Worm (Caenorhabditis elegans) whole organism, L1 larva: Measurements from ENCODE around the gene gck-1.

ENCODE experiments used
- C04F5.9 ChIP-seq: sonication (generic microtip); optimal IDR thresholded peaks from 2 replicates; lab custom pipeline; 2016; ENCODE audit warnings: missing genetic modification characterization, missing compliant biosample characterization
- C34B4.2 ChIP-seq: sonication (generic microtip); optimal IDR thresholded peaks from 2 replicates; lab custom pipeline; 2017; ENCODE audit warnings: mild to moderate bottlenecking, missing genetic modification characterization, missing compliant biosample characterization
- aha-1 ChIP-seq: fragments of 150-350 bp; optimal IDR thresholded peaks from 2 replicates; lab custom pipeline; 2014; ENCODE audit warnings: missing biosample characterization, missing genetic modification characterization
- aly-2 ChIP-seq: fragments of 150-350 bp; optimal IDR thresholded peaks from 2 replicates; lab custom pipeline; 2014; ENCODE audit warnings: missing biosample characterization, missing genetic modification characterization
- ama-1 ChIP-seq: fragments of 150-350 bp; optimal IDR thresholded peaks from 2 replicates; lab custom pipeline; 2014
- blmp-1 ChIP-seq: fragments of 150-350 bp; optimal IDR thresholded peaks from 2 replicates; lab custom pipeline; 2014; ENCODE audit warnings: missing biosample characterization, missing genetic modification characterization
- ceh-63 ChIP-seq: fragments of 200-800 bp; sonication (Bioruptor generic); optimal IDR thresholded peaks from 2 replicates; lab custom pipeline; 2018; ENCODE audit warnings: mild to moderate bottlenecking, missing genetic modification characterization, missing compliant biosample characterization
- ceh-8 ChIP-seq: fragments of 200-800 bp; sonication (Bioruptor generic); optimal IDR thresholded peaks from 2 replicates; lab custom pipeline; 2018; ENCODE audit warnings: mild to moderate bottlenecking, missing genetic modification characterization, moderate library complexity, missing compliant biosample characterization
- ceh-82 ChIP-seq, 3 experiments: fragments of 150-350 bp in 1 of 3; sonication (generic microtip) in 2 of 3; optimal IDR thresholded peaks; 2 replicates each; lab custom pipeline; 2014 to 2017; ENCODE audit warnings: missing biosample characterization in 3 of 3, missing genetic modification characterization in 3 of 3
- efl-3 ChIP-seq: fragments of 200-800 bp; sonication (Bioruptor generic); optimal IDR thresholded peaks from 2 replicates; lab custom pipeline; 2018; ENCODE audit warnings: mild to moderate bottlenecking, missing genetic modification characterization, missing compliant biosample characterization
- egl-27 ChIP-seq, 2 experiments: fragments of 150-350 bp in 1 of 2; sonication (generic microtip); optimal IDR thresholded peaks; 3 replicates each; lab custom pipeline; 2017 to 2018; ENCODE audit warnings: missing biosample characterization in 2 of 2, missing genetic modification characterization in 2 of 2, missing genetic modification reagents in 2 of 2
- elt-2 ChIP-seq: sonication (generic microtip); optimal IDR thresholded peaks from 2 replicates; lab custom pipeline; 2016; ENCODE audit warnings: missing genetic modification characterization, mild to moderate bottlenecking, inconsistent platforms, missing compliant biosample characterization, missing genetic modification reagents
- ets-5 ChIP-seq: fragments of 200-800 bp; sonication (Bioruptor generic); IDR thresholded peaks from 2 replicates; pipeline ENCODE4 v1.3.6; 2022; ENCODE audit warnings: missing genetic modification characterization, missing compliant biosample characterization
- fkh-8 ChIP-seq: sonication (generic microtip); optimal IDR thresholded peaks from 2 replicates; lab custom pipeline; 2016; ENCODE audit warnings: mild to moderate bottlenecking, missing genetic modification characterization, missing compliant biosample characterization
- fos-1 ChIP-seq: fragments of 150-350 bp; optimal IDR thresholded peaks from 2 replicates; lab custom pipeline; 2014; ENCODE audit warnings: missing biosample characterization, missing genetic modification characterization
- grh-1 ChIP-seq: fragments of 200-800 bp; sonication (Bioruptor generic); IDR thresholded peaks from 2 replicates; pipeline ENCODE4 v1.3.6; 2022; ENCODE audit warnings: missing genetic modification reagents, missing genetic modification characterization, missing compliant biosample characterization
- hpl-2 ChIP-seq: fragments of 150-350 bp; optimal IDR thresholded peaks from 2 replicates; lab custom pipeline; 2014; ENCODE audit warnings: missing biosample characterization, missing genetic modification reagents, missing genetic modification characterization
- irx-1 ChIP-seq: sonication (generic microtip); optimal IDR thresholded peaks from 2 replicates; lab custom pipeline; 2016; ENCODE audit warnings: missing genetic modification characterization, missing compliant biosample characterization
- isw-1 ChIP-seq: fragments of 200-800 bp; sonication (Bioruptor generic); IDR thresholded peaks from 2 replicates; pipeline ENCODE4 v1.3.6; 2022; ENCODE audit warnings: missing genetic modification characterization, missing compliant biosample characterization
- jun-1 ChIP-seq: fragments of 150-350 bp; optimal IDR thresholded peaks from 2 replicates; lab custom pipeline; 2014; ENCODE audit warnings: missing biosample characterization, missing genetic modification reagents, missing genetic modification characterization
- lin-13 ChIP-seq: fragments of 150-350 bp; optimal IDR thresholded peaks from 2 replicates; lab custom pipeline; 2014; ENCODE audit warnings: missing biosample characterization, missing genetic modification reagents, missing genetic modification characterization
- lin-14 ChIP-seq: fragments of 200-800 bp; sonication (Bioruptor generic); optimal IDR thresholded peaks from 2 replicates; lab custom pipeline; 2018; ENCODE audit warnings: mild to moderate bottlenecking, missing genetic modification characterization, moderate library complexity, missing compliant biosample characterization
- lin-15B ChIP-seq: fragments of 150-350 bp; sonication (generic microtip); optimal IDR thresholded peaks from 3 replicates; lab custom pipeline; 2014; ENCODE audit warnings: missing biosample characterization, missing genetic modification characterization
- lin-35 ChIP-seq, 2 experiments: fragments of 150-350 bp; optimal IDR thresholded peaks; 2 replicates each; lab custom pipeline; 2014; ENCODE audit warnings: missing biosample characterization in 2 of 2, missing genetic modification characterization in 2 of 2, missing genetic modification reagents in 2 of 2
- lin-39 ChIP-seq: fragments of 150-350 bp; optimal IDR thresholded peaks from 2 replicates; lab custom pipeline; 2014; ENCODE audit warnings: missing biosample characterization, missing genetic modification reagents, missing genetic modification characterization
- lsy-2 ChIP-seq, 2 experiments: fragments of 150-350 bp; optimal IDR thresholded peaks; 2 replicates each; lab custom pipeline; 2014; ENCODE audit warnings: missing biosample characterization in 2 of 2, missing genetic modification characterization in 2 of 2
- mab-9 ChIP-seq: fragments of 200-800 bp; sonication (Bioruptor generic); IDR thresholded peaks from 2 replicates; pipeline ENCODE4 v1.3.6; 2022; ENCODE audit warnings: missing genetic modification reagents, missing genetic modification characterization, missing compliant biosample characterization
- mdl-1 ChIP-seq, 2 experiments: fragments of 150-350 bp; optimal IDR thresholded peaks; 2 replicates each; lab custom pipeline; 2014 to 2017; ENCODE audit warnings: missing biosample characterization in 2 of 2, missing genetic modification characterization in 2 of 2, inconsistent platforms in 1 of 2
- mep-1 ChIP-seq: fragments of 150-350 bp; optimal IDR thresholded peaks from 2 replicates; lab custom pipeline; 2014; ENCODE audit warnings: missing biosample characterization, missing genetic modification characterization
- nhr-19 ChIP-seq: fragments of 200-800 bp; sonication (Bioruptor generic); conservative IDR thresholded peaks from 2 replicates; pipeline ENCODE4 v1.3.6; 2022; ENCODE audit warnings: missing genetic modification characterization, missing compliant biosample characterization
- nhr-20 ChIP-seq: sonication (generic microtip); optimal IDR thresholded peaks from 2 replicates; lab custom pipeline; 2016; ENCODE audit warnings: mild to moderate bottlenecking, missing genetic modification characterization, missing compliant biosample characterization
- nhr-71 ChIP-seq: sonication (generic microtip); optimal IDR thresholded peaks from 2 replicates; lab custom pipeline; 2016; ENCODE audit warnings: mild to moderate bottlenecking, missing genetic modification characterization, moderate library complexity, missing compliant biosample characterization
- nhr-76 ChIP-seq: sonication (generic microtip); optimal IDR thresholded peaks from 2 replicates; lab custom pipeline; 2017; ENCODE audit warnings: missing biosample characterization, missing genetic modification characterization
- nhr-77 ChIP-seq: fragments of 150-350 bp; optimal IDR thresholded peaks from 2 replicates; lab custom pipeline; 2014; ENCODE audit warnings: missing biosample characterization, missing genetic modification characterization
- nhr-84 ChIP-seq: sonication (generic microtip); optimal IDR thresholded peaks from 2 replicates; lab custom pipeline; 2017; ENCODE audit warnings: missing biosample characterization, missing genetic modification characterization
- nhr-85 ChIP-seq: sonication (generic microtip); peaks from one replicate; lab custom pipeline; 2016; ENCODE audit warnings: missing genetic modification characterization, inconsistent platforms, missing compliant biosample characterization
- nhr-90 ChIP-seq: sonication (generic microtip); optimal IDR thresholded peaks from 2 replicates; lab custom pipeline; 2016; ENCODE audit warnings: mild to moderate bottlenecking, missing genetic modification characterization, missing compliant biosample characterization; ENCODE audit not compliant: poor library complexity
- pag-3 ChIP-seq: sonication (generic microtip); optimal IDR thresholded peaks from 2 replicates; lab custom pipeline; 2017; ENCODE audit warnings: missing genetic modification characterization, mild to moderate bottlenecking, missing compliant biosample characterization, antibody characterized with exemption, borderline replicate concordance; ENCODE audit not compliant: insufficient read depth
- pqm-1 ChIP-seq: sonication (generic microtip); optimal IDR thresholded peaks from 3 replicates; lab custom pipeline; 2017; ENCODE audit warnings: missing biosample characterization, missing genetic modification characterization
- skn-1 ChIP-seq: fragments of 150-350 bp; optimal IDR thresholded peaks from 2 replicates; lab custom pipeline; 2014; ENCODE audit warnings: missing biosample characterization, missing genetic modification characterization
- snpc-4 ChIP-seq: fragments of 150-350 bp; optimal IDR thresholded peaks from 2 replicates; lab custom pipeline; 2014; ENCODE audit warnings: missing biosample characterization, missing genetic modification characterization
- sptf-1 ChIP-seq: fragments of 150-350 bp; optimal IDR thresholded peaks from 2 replicates; lab custom pipeline; 2014; ENCODE audit warnings: missing biosample characterization, missing genetic modification characterization
- sup-37 ChIP-seq: fragments of 200-800 bp; sonication (Bioruptor generic); optimal IDR thresholded peaks from 2 replicates; lab custom pipeline; 2018; ENCODE audit warnings: mild to moderate bottlenecking, missing genetic modification characterization, missing compliant biosample characterization
- tbx-2 ChIP-seq: sonication (generic microtip); optimal IDR thresholded peaks from 2 replicates; lab custom pipeline; 2016; ENCODE audit warnings: missing genetic modification characterization, missing compliant biosample characterization
- tlp-1 ChIP-seq: fragments of 150-350 bp; optimal IDR thresholded peaks from 2 replicates; lab custom pipeline; 2014; ENCODE audit warnings: missing biosample characterization, missing genetic modification characterization
- unc-130 ChIP-seq: fragments of 150-350 bp; optimal IDR thresholded peaks from 2 replicates; lab custom pipeline; 2017; ENCODE audit warnings: missing biosample characterization, missing genetic modification characterization, inconsistent platforms
- unc-30 ChIP-seq: sonication (generic microtip); optimal IDR thresholded peaks from 2 replicates; lab custom pipeline; 2017; ENCODE audit warnings: missing biosample characterization, missing genetic modification characterization
- unc-98 ChIP-seq: fragments of 200-800 bp; sonication (Bioruptor generic); IDR thresholded peaks from 2 replicates; pipeline ENCODE4 v1.3.6; 2022; ENCODE audit warnings: missing genetic modification characterization, missing compliant biosample characterization
- zag-1 ChIP-seq: fragments of 150-350 bp; optimal IDR thresholded peaks from 2 replicates; lab custom pipeline; 2014; ENCODE audit warnings: missing biosample characterization, missing genetic modification characterization
- ztf-11 ChIP-seq, 2 experiments: sonication (generic microtip); optimal IDR thresholded peaks; 2 replicates each; lab custom pipeline; 2016 to 2017; ENCODE audit warnings: missing genetic modification characterization in 2 of 2, missing biosample characterization in 1 of 2, missing compliant biosample characterization in 1 of 2

The gck-1 gene

DNA sequence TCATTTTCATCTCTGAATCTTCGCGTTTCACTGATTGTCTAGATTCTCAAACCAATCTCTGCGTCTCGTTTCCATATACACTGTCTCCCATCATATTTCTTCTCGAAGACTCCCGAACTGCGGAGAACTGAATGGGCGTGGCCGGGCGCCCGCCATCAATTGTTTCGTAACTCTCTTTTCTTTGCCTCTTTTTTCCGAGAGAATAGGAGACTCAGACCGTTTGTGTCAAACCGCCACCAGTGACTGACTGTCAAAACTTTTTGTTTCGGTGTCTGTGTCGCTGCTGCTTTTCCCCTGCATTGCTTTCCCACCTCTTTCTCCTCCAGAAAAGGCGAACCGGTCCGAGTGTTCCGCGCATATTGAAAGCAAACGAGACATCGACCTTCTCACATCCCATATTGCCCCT is 11.4 kb upstream of the gck-1 start, which contains the start of gene unc-23 (continued):
- TF ChIP-seq unc-98: no peak
- TF ChIP-seq tbx-2 (tag; lab: Kevin White, UChicago): peak; percentile 84
- no peak for TF ChIP-seq C34B4.2 (tag; lab: Kevin White, UChicago)
- TF ChIP-seq mdl-1 (tag; optimal IDR thresholded peaks at IDR 0.05; lab: Kevin White, UChicago): peak in 1 of 2 experiments; percentile 83
- peak; percentile 95 for TF ChIP-seq blmp-1 (tag; lab: Kevin White, UChicago)
- TF ChIP-seq lin-15B (tag; lab: Kevin White, UChicago): no peak
- TF ChIP-seq C04F5.9: peak; percentile 18
- no peak for TF ChIP-seq zag-1 (tag; lab: Kevin White, UChicago)
- no peak for TF ChIP-seq unc-30
- peak; percentile 60 for TF ChIP-seq snpc-4 (tag; lab: Kevin White, UChicago)
- TF ChIP-seq aha-1 (tag; lab: Kevin White, UChicago): peak; percentile 8
- TF ChIP-seq jun-1 (tag; lab: Kevin White, UChicago): peak; percentile 54
- TF ChIP-seq lin-14 (GFP tag; lab: Kevin White, UChicago): peak; percentile 94
- TF ChIP-seq nhr-76 (tag; lab: Kevin White, UChicago): no peak
- TF ChIP-seq ama-1 (lab: Kevin White, UChicago): no peak
- no peak for TF ChIP-seq ceh-63
- TF ChIP-seq lin-39 (tag; lab: Kevin White, UChicago): peak; percentile 24
- no peak for TF ChIP-seq pag-3 (tag; lab: Kevin White, UChicago)
- TF ChIP-seq nhr-85: peak; percentile 97
- TF ChIP-seq egl-27 (tag; optimal IDR thresholded peaks at IDR 0.05; lab: Kevin White, UChicago): peak in 1 of 2 experiments; percentile 8
- no peak for TF ChIP-seq aly-2 (tag; lab: Kevin White, UChicago)
- TF ChIP-seq lsy-2 (tag; optimal IDR thresholded peaks at IDR 0.05; lab: Kevin White, UChicago): peak; percentile 58 to 79
- TF ChIP-seq elt-2 (tag; lab: Kevin White, UChicago): peak; percentile 63
- peak; percentile 86 for TF ChIP-seq unc-130 (tag; lab: Kevin White, UChicago)
- no peak for TF ChIP-seq efl-3 (GFP tag; lab: Kevin White, UChicago)
- TF ChIP-seq nhr-77: peak; percentile 87
- peak; percentile 76 for TF ChIP-seq lin-13 (GFP tag; lab: Kevin White, UChicago)
- peak; percentile 80 for TF ChIP-seq skn-1 (tag; lab: Kevin White, UChicago)
- peak; percentile 52 to 73 for TF ChIP-seq lin-35 (GFP tag; optimal IDR thresholded peaks at IDR 0.05; lab: Kevin White, UChicago)
- no peak for TF ChIP-seq sptf-1 (tag; lab: Kevin White, UChicago)
- no peak for TF ChIP-seq ceh-8 (GFP tag; lab: Kevin White, UChicago)
- TF ChIP-seq fkh-8 (tag; lab: Kevin White, UChicago): no peak
- TF ChIP-seq nhr-90 (tag; lab: Kevin White, UChicago): peak; percentile 92
- no peak for TF ChIP-seq pqm-1 (tag; lab: Kevin White, UChicago)
- TF ChIP-seq sup-37 (GFP tag; lab: Kevin White, UChicago): peak; percentile 61
- peak; percentile 96 for TF ChIP-seq nhr-71 (tag; lab: Kevin White, UChicago)
- TF ChIP-seq hpl-2 (GFP tag; lab: Kevin White, UChicago): no peak
- peak; percentile 71 for TF ChIP-seq grh-1
- TF ChIP-seq nhr-84: no peak
- no peak for TF ChIP-seq tlp-1 (tag; lab: Kevin White, UChicago)
- peak; percentile 59; the same call in 1 of the 2 replicates for TF ChIP-seq mab-9
- TF ChIP-seq nhr-20 (tag; lab: Kevin White, UChicago): peak; percentile 96
- peak; percentile 90 for TF ChIP-seq mep-1 (tag; lab: Kevin White, UChicago)
- peak; percentile 9; the same call in 1 of the 2 replicates for TF ChIP-seq isw-1 (GFP tag; lab: Robert Waterston, UW)
- TF ChIP-seq nhr-19 (GFP tag; lab: Robert Waterston, UW): peak; percentile 90
- peak; percentile 75 for TF ChIP-seq fos-1 (tag; lab: Kevin White, UChicago)
- TF ChIP-seq ets-5: no peak
- no peak for TF ChIP-seq ztf-11 (tag; optimal IDR thresholded peaks at IDR 0.05; lab: Kevin White, UChicago)
- peak; percentile 55 for TF ChIP-seq irx-1 (tag; lab: Kevin White, UChicago)
- TF ChIP-seq ceh-82 (tag; optimal IDR thresholded peaks at IDR 0.05; lab: Kevin White, UChicago): peak; percentile 66 to 77 (median 77)
